Fruit fly (Drosophila melanogaster) whole organism, embryonic: ENCODE results near the gene gukh.

Source experiments
- CG10431 ChIP-seq: fragments of 200-800 bp; sonication (Bioruptor generic); optimal IDR thresholded peaks from 3 replicates; lab custom pipeline; 2018; ENCODE audit warnings: missing biosample characterization, mild to moderate bottlenecking, missing genetic modification characterization
- CG12769 ChIP-seq: fragments of 200-800 bp; sonication (Bioruptor generic); optimal IDR thresholded peaks from 2 replicates; lab custom pipeline; 2019; ENCODE audit warnings: missing biosample characterization, mild to moderate bottlenecking, missing genetic modification characterization, moderate library complexity
- CG34376 ChIP-seq: fragments of 200-800 bp; sonication (Bioruptor generic); optimal IDR thresholded peaks from 2 replicates; lab custom pipeline; 2018; ENCODE audit warnings: missing biosample characterization, mild to moderate bottlenecking, missing genetic modification characterization
- Max ChIP-seq: fragments of 200-800 bp; sonication (Bioruptor generic); optimal IDR thresholded peaks from 2 replicates; lab custom pipeline; 2016; ENCODE audit warnings: missing biosample characterization, mild to moderate bottlenecking, missing genetic modification characterization
- Vsx1 ChIP-seq: fragments of 200-800 bp; sonication (Bioruptor generic); optimal IDR thresholded peaks from 2 replicates; lab custom pipeline; 2017; ENCODE audit warnings: missing biosample characterization, mild to moderate bottlenecking, missing genetic modification characterization, missing genetic modification reagents
- caup ChIP-seq: fragments of 200-800 bp; sonication (Bioruptor generic); optimal IDR thresholded peaks from 3 replicates; lab custom pipeline; 2017; ENCODE audit warnings: missing biosample characterization, mild to moderate bottlenecking, missing genetic modification characterization, moderate library complexity; ENCODE audit not compliant: severe bottlenecking
- fd64A ChIP-seq: fragments of 200-800 bp; sonication (Bioruptor generic); optimal IDR thresholded peaks from 3 replicates; lab custom pipeline; 2018; ENCODE audit warnings: missing biosample characterization, mild to moderate bottlenecking, missing genetic modification characterization
- kay ChIP-seq: fragments of 200-800 bp; sonication (Bioruptor generic); optimal IDR thresholded peaks from 2 replicates; lab custom pipeline; 2016; ENCODE audit warnings: missing biosample characterization, missing genetic modification characterization
- otp ChIP-seq: fragments of 200-800 bp; sonication (Bioruptor generic); IDR thresholded peaks from 3 replicates; pipeline ENCODE4, ENCODE4 v1.3.6; 2022; ENCODE audit warnings: missing biosample characterization, missing genetic modification characterization
- psq ChIP-seq: fragments of 200-800 bp; sonication (Bioruptor generic); optimal IDR thresholded peaks from 2 replicates; lab custom pipeline; 2017; ENCODE audit warnings: missing biosample characterization, missing genetic modification characterization

DNA sequence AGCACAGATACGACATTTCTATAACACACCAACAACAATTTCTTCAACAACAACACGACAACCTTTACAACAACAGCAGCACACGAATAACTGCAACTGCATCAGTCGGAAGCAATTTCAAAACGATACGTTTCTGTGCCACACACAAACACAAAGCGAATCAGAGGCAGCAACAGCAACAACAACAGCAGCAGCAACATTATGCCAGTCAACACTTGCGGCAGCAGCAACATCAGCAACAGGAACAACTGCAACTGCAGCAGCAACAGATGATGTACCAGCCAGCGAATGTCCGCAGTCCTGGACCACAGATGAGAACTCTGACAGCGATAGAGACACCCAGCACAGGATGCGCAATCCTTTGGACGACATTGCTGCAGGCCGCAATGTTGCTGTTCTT, 36.5 kb upstream of the gukh start:
- no peak for TF ChIP-seq psq (GFP tag; lab: Kevin White, UChicago)
- no peak for TF ChIP-seq CG12769
- TF ChIP-seq caup: no peak
- no peak for TF ChIP-seq Max (GFP tag; lab: Kevin White, UChicago)
- no peak for TF ChIP-seq otp (GFP tag; lab: Robert Waterston, UW)
- TF ChIP-seq CG34376 (GFP tag; lab: Kevin White, UChicago): no peak
- no peak for TF ChIP-seq fd64A (GFP tag; lab: Kevin White, UChicago)
- TF ChIP-seq Vsx1 (GFP tag; lab: Kevin White, UChicago): no peak
- TF ChIP-seq kay (GFP tag; lab: Kevin White, UChicago): no peak
- no peak for TF ChIP-seq CG10431
